Worm (Caenorhabditis elegans): ENCODE data around the gene C03A3.2.

C03A3.2 gene

ce11 chrX:11249392-11249791 is 13.3 kb upstream of the C03A3.2 start:
- TF ChIP-seq Y55F3AM.14 (GFP tag; optimal IDR thresholded peaks at IDR 0.05) (no peak), sma-3 (GFP tag; optimal IDR thresholded peaks at IDR 0.05) (no peak), mdl-1 (tag; optimal IDR thresholded peaks at IDR 0.05) (no peak), F13H6.1 (tag; optimal IDR thresholded peaks at IDR 0.05) (no peak), nhr-11 (tag; optimal IDR thresholded peaks at IDR 0.05) (no peak), ztf-4 (tag; optimal IDR thresholded peaks at IDR 0.05) (no peak), skn-1 (tag; optimal IDR thresholded peaks at IDR 0.05) (no peak)

ce11 chrX:11250983-11251382 is 11.7 kb upstream of the C03A3.2 start:
- TF ChIP-seq fos-1 (tag; optimal IDR thresholded peaks at IDR 0.05) = peak; percentile 62
- no peak for TF ChIP-seq sma-9 (GFP tag; optimal IDR thresholded peaks at IDR 0.05)
- TF ChIP-seq sma-9 (tag; optimal IDR thresholded peaks at IDR 0.05) = no peak
- no peak for TF ChIP-seq ztf-11 (tag; optimal IDR thresholded peaks at IDR 0.05)
- no peak for TF ChIP-seq aly-2 (tag; optimal IDR thresholded peaks at IDR 0.05)
- no peak for TF ChIP-seq ztf-1 (GFP tag; conservative IDR thresholded peaks at IDR 0.05)
- no peak for TF ChIP-seq gmeb-1 (tag; optimal IDR thresholded peaks at IDR 0.05)
- no peak for TF ChIP-seq unc-39 (tag; optimal IDR thresholded peaks at IDR 0.05)
- TF ChIP-seq ceh-16 (tag; optimal IDR thresholded peaks at IDR 0.05) = no peak

- peak; percentile 88 for TF ChIP-seq fos-1 (tag; optimal IDR thresholded peaks at IDR 0.05)
- TF ChIP-seq egl-27 (tag; optimal IDR thresholded peaks at IDR 0.05) = no peak
These were observed 10.7 kb upstream of the C03A3.2 start for ce11 chrX:11251928-11252327.

- TF ChIP-seq sem-4 (tag; optimal IDR thresholded peaks at IDR 0.05) (no peak), nhr-25 (tag; optimal IDR thresholded peaks at IDR 0.05) (no peak), ztf-4 (tag; optimal IDR thresholded peaks at IDR 0.05) (no peak), peb-1 (tag; optimal IDR thresholded peaks at IDR 0.05) (no peak), fos-1 (tag; optimal IDR thresholded peaks at IDR 0.05) (peak; percentile 21), mdl-1 (tag; optimal IDR thresholded peaks at IDR 0.05) (no peak), nhr-23 (tag; optimal IDR thresholded peaks at IDR 0.05) (no peak), elt-3 (tag; optimal IDR thresholded peaks at IDR 0.05) (no peak), nhr-21 (tag; optimal IDR thresholded peaks at IDR 0.05) (peak; percentile 62), nhr-129 (tag; optimal IDR thresholded peaks at IDR 0.05) (peak; percentile 47), nhr-10 (tag; optimal IDR thresholded peaks at IDR 0.05) (no peak), sma-9 (GFP tag; optimal IDR thresholded peaks at IDR 0.05) (peak; percentile 56), sma-9 (tag; optimal IDR thresholded peaks at IDR 0.05) (no peak), ceh-16 (tag; optimal IDR thresholded peaks at IDR 0.05) (no peak), zag-1 (tag; optimal IDR thresholded peaks at IDR 0.05) (no peak), gmeb-1 (tag; optimal IDR thresholded peaks at IDR 0.05) (peak; percentile 45), sma-3 (GFP tag; optimal IDR thresholded peaks at IDR 0.05) (peak; percentile 44), ZK546.5 (tag; optimal IDR thresholded peaks at IDR 0.05) (no peak), lin-11 (tag; optimal IDR thresholded peaks at IDR 0.05) (no peak), egl-27 (tag; optimal IDR thresholded peaks at IDR 0.05) (no peak), crh-2 (tag; optimal IDR thresholded peaks at IDR 0.05) (peak; percentile 47), ama-1 (optimal IDR thresholded peaks at IDR 0.05) (no peak), nhr-12 (tag; optimal IDR thresholded peaks at IDR 0.05) (no peak), nhr-237 (tag; optimal IDR thresholded peaks at IDR 0.05) (no peak), skn-1 (tag; optimal IDR thresholded peaks at IDR 0.05) (no peak), lin-13 (GFP tag; optimal IDR thresholded peaks at IDR 0.05) (peak; percentile 45), mbf-1 (tag; optimal IDR thresholded peaks at IDR 0.05) (no peak), dmd-4 (tag; optimal IDR thresholded peaks at IDR 0.05) (no peak), C34F6.9 (tag; optimal IDR thresholded peaks at IDR 0.05) (peak; percentile 50), elt-1 (tag; optimal IDR thresholded peaks at IDR 0.05) (no peak), nhr-11 (tag; optimal IDR thresholded peaks at IDR 0.05) (no peak), R02D3.7 (tag; optimal IDR thresholded peaks at IDR 0.05) (no peak), nhr-77 (tag; optimal IDR thresholded peaks at IDR 0.05) (no peak), ztf-1 (GFP tag; conservative IDR thresholded peaks at IDR 0.05) (no peak), alr-1 (tag; optimal IDR thresholded peaks at IDR 0.05) (no peak), ztf-11 (tag; optimal IDR thresholded peaks at IDR 0.05) (no peak), lsy-2 (tag; optimal IDR thresholded peaks at IDR 0.05) (peak; percentile 0 to 37), aly-2 (tag; optimal IDR thresholded peaks at IDR 0.05) (no peak), Y55F3AM.14 (GFP tag; optimal IDR thresholded peaks at IDR 0.05) (no peak), unc-55 (GFP tag; optimal IDR thresholded peaks at IDR 0.05) (peak; percentile 46), F13H6.1 (tag; optimal IDR thresholded peaks at IDR 0.05) (peak; percentile 58), mab-5 (tag; optimal IDR thresholded peaks at IDR 0.05) (no peak), blmp-1 (tag; optimal IDR thresholded peaks at IDR 0.05; ENCODE audit: insufficient read depth) (no peak), nhr-6 (tag; optimal IDR thresholded peaks at IDR 0.05) (no peak), snpc-4 (tag; optimal IDR thresholded peaks at IDR 0.05) (no peak), lin-39 (tag; optimal IDR thresholded peaks at IDR 0.05) (no peak), unc-62 (GFP tag; optimal IDR thresholded peaks at IDR 0.05) (no peak)
These were observed 10.2 kb upstream of the C03A3.2 start for ce11 chrX:11252429-11252828.

Data from whole organism, L2 larva.